Worm (Caenorhabditis elegans) whole organism, mixed stage, embryonic: ENCODE measurements around the gene fbxb-76.

Experiments
- elt-1 ChIP-seq: sonication (generic microtip); optimal IDR thresholded peaks from 2 replicates; lab custom pipeline; 2017; ENCODE audit warnings: missing genetic modification characterization, mild to moderate bottlenecking, missing compliant biosample characterization, antibody characterized with exemption, moderate library complexity, borderline replicate concordance; ENCODE audit not compliant: insufficient read depth
- elt-3 ChIP-seq: fragments of 150-350 bp; optimal IDR thresholded peaks from 2 replicates; lab custom pipeline; 2014; ENCODE audit warnings: missing biosample characterization, missing genetic modification characterization
- lin-13 ChIP-seq: fragments of 150-350 bp; optimal IDR thresholded peaks from 2 replicates; lab custom pipeline; 2014; ENCODE audit warnings: missing biosample characterization, missing genetic modification characterization
- mep-1 ChIP-seq: fragments of 150-350 bp; optimal IDR thresholded peaks from 2 replicates; lab custom pipeline; 2017; ENCODE audit warnings: missing biosample characterization, missing genetic modification reagents, missing genetic modification characterization, inconsistent platforms
- nhr-12 ChIP-seq: fragments of 150-350 bp; optimal IDR thresholded peaks from 2 replicates; lab custom pipeline; 2014; ENCODE audit warnings: missing biosample characterization, missing genetic modification characterization
- nhr-237 ChIP-seq: fragments of 150-350 bp; optimal IDR thresholded peaks from 2 replicates; lab custom pipeline; 2014; ENCODE audit warnings: missing biosample characterization, missing genetic modification characterization
- nhr-28 ChIP-seq: fragments of 150-350 bp; optimal IDR thresholded peaks from 2 replicates; lab custom pipeline; 2014; ENCODE audit warnings: missing biosample characterization, missing genetic modification characterization
- nhr-76 ChIP-seq: sonication (generic microtip); optimal IDR thresholded peaks from 2 replicates; lab custom pipeline; 2017; ENCODE audit warnings: missing biosample characterization, missing genetic modification characterization
- snpc-4 ChIP-seq: fragments of 150-350 bp; optimal IDR thresholded peaks from 2 replicates; lab custom pipeline; 2014; ENCODE audit warnings: missing biosample characterization, missing genetic modification characterization
- sptf-1 ChIP-seq: sonication (generic microtip); optimal IDR thresholded peaks from 2 replicates; lab custom pipeline; 2017; ENCODE audit warnings: mild to moderate bottlenecking, missing genetic modification characterization, moderate library complexity, missing compliant biosample characterization
- unc-62 ChIP-seq: fragments of 150-350 bp; optimal IDR thresholded peaks from 2 replicates; lab custom pipeline; 2014; ENCODE audit warnings: missing biosample characterization, missing genetic modification reagents, missing genetic modification characterization

DNA sequence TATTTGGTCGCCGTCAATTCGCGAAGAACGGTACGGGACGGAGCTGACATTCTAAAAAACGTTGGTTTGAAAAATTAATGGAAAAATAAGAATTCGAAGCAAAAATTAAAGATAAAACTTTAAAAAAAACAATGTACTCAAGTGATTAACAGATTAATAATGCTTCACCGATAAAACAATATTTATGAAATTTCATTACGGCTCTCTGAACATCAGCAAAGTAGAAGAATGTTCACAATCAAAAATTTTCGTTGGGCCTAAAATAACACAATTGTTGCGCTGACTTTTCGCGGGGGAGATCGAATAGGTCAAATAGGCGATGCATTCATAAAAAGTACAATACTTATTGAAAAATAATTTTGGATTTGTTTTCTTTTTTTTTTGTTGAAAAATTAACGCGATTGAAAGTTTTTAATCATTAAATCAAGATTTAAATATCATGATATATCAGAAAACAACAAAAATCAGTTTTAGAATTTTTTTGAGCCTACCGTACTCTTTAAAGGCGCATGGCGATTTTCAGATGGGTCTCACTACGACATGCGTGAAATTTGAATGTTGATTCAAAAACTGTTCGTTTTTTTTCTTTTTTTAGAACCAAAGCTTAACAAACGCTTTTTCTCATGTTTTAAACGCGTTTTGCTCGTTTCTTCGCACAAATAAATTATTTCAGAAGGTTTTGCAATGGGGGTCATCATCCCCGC, 24.3 kb upstream of the fbxb-76 start, which contains the start of the genes memi-3 and cyp-31A2:
- TF ChIP-seq nhr-28 (tag; lab: Kevin White, UChicago) (no peak), nhr-12 (tag; lab: Kevin White, UChicago) (no peak), mep-1 (tag; lab: Kevin White, UChicago) (no peak), unc-62 (no peak), lin-13 (tag; lab: Kevin White, UChicago) (no peak), sptf-1 (no peak), elt-3 (tag; lab: Kevin White, UChicago) (no peak), nhr-237 (tag; lab: Kevin White, UChicago) (no peak), elt-1 (no peak), nhr-76 (tag; lab: Kevin White, UChicago) (no peak), snpc-4 (tag; lab: Kevin White, UChicago) (no peak)
